Worm (Caenorhabditis elegans) whole organism, late embryonic: Measurements from ENCODE around the gene Y54G11A.9.

Experiments used
- F13H6.1 ChIP-seq: sonication (generic microtip); optimal IDR thresholded peaks from 2 replicates; lab custom pipeline; 2016; ENCODE audit warnings: missing genetic modification characterization, missing compliant biosample characterization
- ceh-18 ChIP-seq: sonication (generic microtip); optimal IDR thresholded peaks from 2 replicates; lab custom pipeline; 2016; ENCODE audit warnings: missing genetic modification characterization, missing compliant biosample characterization
- ceh-48 ChIP-seq: sonication (generic microtip); optimal IDR thresholded peaks from 2 replicates; lab custom pipeline; 2016; ENCODE audit warnings: missing genetic modification characterization, inconsistent platforms, missing compliant biosample characterization
- ets-4 ChIP-seq: sonication (generic microtip); optimal IDR thresholded peaks from 2 replicates; lab custom pipeline; 2016; ENCODE audit warnings: missing genetic modification characterization, missing compliant biosample characterization
- gmeb-2 ChIP-seq: sonication (generic microtip); optimal IDR thresholded peaks from 2 replicates; lab custom pipeline; 2016; ENCODE audit warnings: missing genetic modification characterization, inconsistent platforms, missing compliant biosample characterization
- hlh-13 ChIP-seq: fragments of 200-800 bp; sonication (Bioruptor generic); optimal IDR thresholded peaks from 2 replicates; lab custom pipeline; 2018; ENCODE audit warnings: mild to moderate bottlenecking, missing genetic modification characterization, missing compliant biosample characterization
- pha-4 ChIP-seq: fragments of 150-350 bp; optimal IDR thresholded peaks from 2 replicates; lab custom pipeline; 2018; ENCODE audit warnings: missing biosample characterization, missing genetic modification reagents, missing genetic modification characterization
- ref-2 ChIP-seq: sonication (generic microtip); optimal IDR thresholded peaks from 2 replicates; lab custom pipeline; 2016; ENCODE audit warnings: missing genetic modification characterization, missing compliant biosample characterization
- sox-4 ChIP-seq: sonication (generic microtip); optimal IDR thresholded peaks from 2 replicates; lab custom pipeline; 2017; ENCODE audit warnings: mild to moderate bottlenecking, missing genetic modification characterization, inconsistent platforms, missing compliant biosample characterization

ce11 chrII:14311537-14311936, 34.7 kb downstream of the Y54G11A.9 start:
- TF ChIP-seq ets-4 (no peak), ref-2 (no peak), gmeb-2 (no peak), sox-4 (tag; lab: Kevin White, UChicago) (no peak), ceh-18 (no peak), F13H6.1 (no peak), ceh-48 (tag; lab: Kevin White, UChicago) (no peak), hlh-13 (GFP tag; lab: Kevin White, UChicago) (no peak), pha-4 (no peak)
